Fruit fly (Drosophila melanogaster): ENCODE data around the gene woc.

DNA sequence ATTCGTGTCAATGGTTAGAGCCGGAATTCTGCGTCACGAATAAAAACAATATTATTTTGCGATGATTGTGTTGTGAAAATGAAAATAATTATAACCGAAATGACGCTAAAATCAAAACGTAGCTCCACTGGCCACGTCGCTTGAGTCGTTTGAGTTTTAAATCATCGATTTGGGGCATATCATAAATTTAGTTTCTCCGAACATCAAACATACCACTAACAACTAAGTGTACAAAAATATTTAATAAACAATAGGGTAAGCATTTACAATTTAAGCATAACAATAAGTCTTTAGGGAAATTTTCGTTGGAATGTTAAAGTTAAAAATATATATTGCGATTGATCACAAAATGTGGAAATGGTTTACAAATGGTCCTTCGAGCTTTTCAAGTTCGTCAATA lies 12.9 kb downstream of the woc start, which contains the start of the genes TTLL6B and TfIIA-L:
- no peak for TF ChIP-seq CG34367 (tag; optimal IDR thresholded peaks at IDR 0.05)
- no peak for TF ChIP-seq CG9948 (tag; optimal IDR thresholded peaks at IDR 0.05)
- TF ChIP-seq CG13204 (GFP tag; optimal IDR thresholded peaks at IDR 0.05) = no peak
- no peak for TF ChIP-seq Pif1A (GFP tag; optimal IDR thresholded peaks at IDR 0.05)
- TF ChIP-seq CG8159 (tag; optimal IDR thresholded peaks at IDR 0.05) = no peak
- TF ChIP-seq CG32121 (GFP tag; IDR thresholded peaks at IDR 0.05) = no peak
- no peak for TF ChIP-seq Ets98B (GFP tag; IDR thresholded peaks at IDR 0.05)
- TF ChIP-seq CG8301 (tag; optimal IDR thresholded peaks at IDR 0.05) = no peak
- no peak for TF ChIP-seq CG14655 (GFP tag; optimal IDR thresholded peaks at IDR 0.05)
